Fruit fly (Drosophila melanogaster) whole organism, embryonic: Measurements from ENCODE around the gene msps.

Experiments
- CG10274 ChIP-seq: fragments of 200-800 bp; sonication (Bioruptor generic); optimal IDR thresholded peaks from 3 replicates; lab custom pipeline; 2017; ENCODE audit warnings: missing biosample characterization, mild to moderate bottlenecking, missing genetic modification characterization
- CG12219 ChIP-seq: fragments of 200-800 bp; sonication (Bioruptor generic); optimal IDR thresholded peaks from 3 replicates; lab custom pipeline; 2018; ENCODE audit warnings: missing biosample characterization, mild to moderate bottlenecking, missing genetic modification characterization
- CG12299 ChIP-seq: fragments of 200-800 bp; sonication (Bioruptor generic); optimal IDR thresholded peaks from 2 replicates; lab custom pipeline; 2018; ENCODE audit warnings: missing biosample characterization, mild to moderate bottlenecking, missing genetic modification characterization
- CG12769 ChIP-seq: fragments of 200-800 bp; sonication (Bioruptor generic); optimal IDR thresholded peaks from 2 replicates; lab custom pipeline; 2019; ENCODE audit warnings: missing biosample characterization, mild to moderate bottlenecking, missing genetic modification characterization, moderate library complexity
- CG13624 ChIP-seq: fragments of 200-800 bp; sonication (Bioruptor generic); optimal IDR thresholded peaks from 2 replicates; lab custom pipeline; 2016; ENCODE audit warnings: missing biosample characterization, missing genetic modification characterization
- CG14014 ChIP-seq: fragments of 200-800 bp; sonication (Bioruptor generic); IDR thresholded peaks from 2 replicates; pipeline ENCODE4 v1.3.6; 2022; ENCODE audit warnings: missing biosample characterization, missing genetic modification characterization
- CG15696 ChIP-seq: fragments of 200-800 bp; sonication (Bioruptor generic); optimal IDR thresholded peaks from 2 replicates; lab custom pipeline; 2019; ENCODE audit warnings: missing biosample characterization, mild to moderate bottlenecking, missing genetic modification characterization, moderate library complexity
- CG17385 ChIP-seq: fragments of 200-800 bp; sonication (Bioruptor generic); optimal IDR thresholded peaks from 3 replicates; lab custom pipeline; 2018; ENCODE audit warnings: missing biosample characterization, mild to moderate bottlenecking, missing genetic modification characterization
- CG17568 ChIP-seq: fragments of 200-800 bp; sonication (Bioruptor generic); optimal IDR thresholded peaks from 2 replicates; lab custom pipeline; 2018; ENCODE audit warnings: missing biosample characterization, mild to moderate bottlenecking, missing genetic modification characterization, moderate library complexity
- CG1832 ChIP-seq: fragments of 200-800 bp; sonication (Bioruptor generic); optimal IDR thresholded peaks from 2 replicates; lab custom pipeline; 2017; ENCODE audit warnings: missing biosample characterization, mild to moderate bottlenecking, missing genetic modification characterization, inconsistent platforms
- CG2129 ChIP-seq: fragments of 200-800 bp; sonication (Bioruptor generic); IDR thresholded peaks from 2 replicates; pipeline ENCODE4 v1.3.6; 2022; ENCODE audit warnings: missing biosample characterization, missing genetic modification characterization; ENCODE audit not compliant: partially characterized antibody
- CG2875 ChIP-seq: fragments of 200-800 bp; sonication (Bioruptor generic); optimal IDR thresholded peaks from 2 replicates; lab custom pipeline; 2017; ENCODE audit warnings: missing biosample characterization, mild to moderate bottlenecking, missing genetic modification characterization, missing genetic modification reagents
- CG30403 ChIP-seq: fragments of 200-800 bp; sonication (Bioruptor generic); optimal IDR thresholded peaks from 3 replicates; lab custom pipeline; 2016; ENCODE audit warnings: missing biosample characterization, missing genetic modification characterization
- CG3726 ChIP-seq: fragments of 200-800 bp; sonication (Bioruptor generic); IDR thresholded peaks from 3 replicates; pipeline ENCODE4, ENCODE4 v1.3.6; 2022; ENCODE audit warnings: missing biosample characterization, missing genetic modification characterization
- CG42726 ChIP-seq: fragments of 200-800 bp; sonication (Bioruptor generic); IDR thresholded peaks from 2 replicates; pipeline ENCODE4 v1.3.6; 2022; ENCODE audit warnings: missing biosample characterization, missing genetic modification characterization; ENCODE audit not compliant: partially characterized antibody
- CG4617 ChIP-seq: fragments of 200-800 bp; sonication (Bioruptor generic); optimal IDR thresholded peaks from 3 replicates; lab custom pipeline; 2016; ENCODE audit warnings: missing biosample characterization, missing genetic modification characterization, borderline replicate concordance
- CG4820 ChIP-seq: fragments of 200-800 bp; sonication (Bioruptor generic); optimal IDR thresholded peaks from 3 replicates; lab custom pipeline; 2016; ENCODE audit warnings: missing biosample characterization, missing genetic modification characterization
- CG6765 ChIP-seq: fragments of 200-800 bp; sonication (Bioruptor generic); optimal IDR thresholded peaks from 3 replicates; lab custom pipeline; 2017; ENCODE audit warnings: missing biosample characterization, mild to moderate bottlenecking, missing genetic modification characterization
- CG8924 ChIP-seq: fragments of 200-800 bp; optimal IDR thresholded peaks from 3 replicates; lab custom pipeline; 2019; ENCODE audit warnings: missing biosample characterization, mild to moderate bottlenecking, missing genetic modification characterization, moderate library complexity
- CG9817 ChIP-seq: fragments of 200-800 bp; sonication (Bioruptor generic); optimal IDR thresholded peaks from 2 replicates; lab custom pipeline; 2018; ENCODE audit warnings: missing biosample characterization, mild to moderate bottlenecking, missing genetic modification characterization, moderate library complexity
- Dad ChIP-seq: fragments of 200-800 bp; sonication (Bioruptor generic); optimal IDR thresholded peaks from 3 replicates; lab custom pipeline; 2016; ENCODE audit warnings: missing biosample characterization, missing genetic modification characterization
- Elba2 ChIP-seq: fragments of 200-800 bp; sonication (Bioruptor generic); optimal IDR thresholded peaks from 3 replicates; lab custom pipeline; 2016; ENCODE audit warnings: missing biosample characterization, missing genetic modification characterization
- Hmr ChIP-seq: fragments of 200-800 bp; sonication (Bioruptor generic); optimal IDR thresholded peaks from 3 replicates; lab custom pipeline; 2017; ENCODE audit warnings: mild to moderate bottlenecking, missing biosample characterization, missing genetic modification reagents, missing genetic modification characterization
- Hr78 ChIP-seq, 2 experiments: fragments of 200-800 bp in 1 of 2; fragments of >200 bp in 1 of 2; sonication (Bioruptor generic) in 1 of 2; optimal IDR thresholded peaks; 2 replicates each; lab custom pipeline; 2017 to 2019; ENCODE audit warnings: missing biosample characterization in 2 of 2, missing genetic modification characterization in 2 of 2, mild to moderate bottlenecking in 1 of 2, moderate library complexity in 1 of 2
- Kr ChIP-seq: fragments of 200-800 bp; sonication (Bioruptor generic); optimal IDR thresholded peaks from 2 replicates; lab custom pipeline; 2017; ENCODE audit warnings: missing biosample characterization, mild to moderate bottlenecking, missing genetic modification characterization
- MBD-R2 ChIP-seq: fragments of 200-800 bp; sonication (Bioruptor generic); IDR thresholded peaks from 2 replicates; pipeline ENCODE4 v1.3.6; 2022; ENCODE audit warnings: missing biosample characterization, missing genetic modification characterization
- Nf-YC ChIP-seq: fragments of 200-800 bp; optimal IDR thresholded peaks from 3 replicates; lab custom pipeline; 2019; ENCODE audit warnings: missing biosample characterization, mild to moderate bottlenecking, missing genetic modification characterization, moderate library complexity
- Sry-β ChIP-seq: fragments of 200-800 bp; sonication (Bioruptor generic); optimal IDR thresholded peaks from 2 replicates; lab custom pipeline; 2018; ENCODE audit warnings: missing biosample characterization, mild to moderate bottlenecking, missing genetic modification characterization, moderate library complexity
- Xbp1 ChIP-seq: fragments of 200-800 bp; sonication (Bioruptor generic); optimal IDR thresholded peaks from 3 replicates; lab custom pipeline; 2016; ENCODE audit warnings: missing biosample characterization, mild to moderate bottlenecking, missing genetic modification characterization
- chif ChIP-seq, 2 experiments: fragments of 200-800 bp; sonication (Bioruptor generic); optimal IDR thresholded peaks; 3 replicates each; lab custom pipeline; 2016; ENCODE audit warnings: missing biosample characterization in 2 of 2, missing genetic modification characterization in 2 of 2
- chn ChIP-seq: fragments of 200-800 bp; sonication (Bioruptor generic); optimal IDR thresholded peaks from 2 replicates; lab custom pipeline; 2016; ENCODE audit warnings: missing biosample characterization, missing genetic modification characterization
- dysf ChIP-seq: fragments of 200-800 bp; sonication (Bioruptor generic); IDR thresholded peaks from 3 replicates; pipeline ENCODE4 v1.3.6; 2022; ENCODE audit warnings: missing biosample characterization, missing genetic modification characterization
- fd96Cb ChIP-seq: fragments of 200-800 bp; sonication (Bioruptor generic); optimal IDR thresholded peaks from 2 replicates; lab custom pipeline; 2018; ENCODE audit warnings: missing biosample characterization, mild to moderate bottlenecking, missing genetic modification characterization, moderate library complexity
- gcm ChIP-seq: fragments of 200-800 bp; sonication (Bioruptor generic); optimal IDR thresholded peaks from 2 replicates; lab custom pipeline; 2019; ENCODE audit warnings: missing biosample characterization, mild to moderate bottlenecking, missing genetic modification characterization, moderate library complexity
- gcm2 ChIP-seq: fragments of 200-800 bp; sonication (Bioruptor generic); optimal IDR thresholded peaks from 2 replicates; lab custom pipeline; 2016; ENCODE audit warnings: missing biosample characterization, missing genetic modification characterization
- grn ChIP-seq: fragments of 200-800 bp; sonication (Bioruptor generic); optimal IDR thresholded peaks from 3 replicates; lab custom pipeline; 2017; ENCODE audit warnings: missing biosample characterization, missing genetic modification characterization
- ham ChIP-seq: fragments of 200-800 bp; sonication (Bioruptor generic); IDR thresholded peaks from 2 replicates; pipeline ENCODE4 v1.3.6; 2022; ENCODE audit warnings: missing biosample characterization, missing genetic modification characterization
- her ChIP-seq: fragments of 200-800 bp; sonication (Bioruptor generic); optimal IDR thresholded peaks from 2 replicates; lab custom pipeline; 2016; ENCODE audit warnings: missing biosample characterization, missing genetic modification characterization
- hth ChIP-seq: fragments of >200 bp; optimal IDR thresholded peaks from 2 replicates; lab custom pipeline; 2017; ENCODE audit warnings: inconsistent platforms
- klu ChIP-seq: fragments of 200-800 bp; sonication (Bioruptor generic); IDR thresholded peaks from 2 replicates; pipeline ENCODE4 v1.3.6; 2022; ENCODE audit warnings: missing biosample characterization, missing genetic modification characterization
- pita ChIP-seq: fragments of 200-800 bp; sonication (Bioruptor generic); optimal IDR thresholded peaks from 2 replicates; lab custom pipeline; 2017; ENCODE audit warnings: missing biosample characterization, mild to moderate bottlenecking, missing genetic modification characterization
- prd ChIP-seq, 3 experiments: fragments of >200 bp in 2 of 3; fragments of 200-800 bp in 1 of 3; sonication (Bioruptor generic) in 1 of 3; optimal IDR thresholded peaks in 2 of 3; IDR thresholded peaks in 1 of 3; 2 replicates in 2 of 3; 3 replicates in 1 of 3; pipeline versions ENCODE4 v1.3.6 to Lab custom; 2017 to 2022; ENCODE audit warnings: missing biosample characterization in 1 of 3, missing genetic modification characterization in 1 of 3
- sens ChIP-seq: fragments of 200-800 bp; sonication (Bioruptor generic); peaks from one replicate; lab custom pipeline; 2016; ENCODE audit warnings: missing biosample characterization, missing genetic modification characterization
- sens-2 ChIP-seq: fragments of 200-800 bp; sonication (Bioruptor generic); IDR thresholded peaks from 2 replicates; pipeline ENCODE4 v1.3.6; 2022; ENCODE audit warnings: missing biosample characterization, missing genetic modification characterization
- so ChIP-seq: fragments of 200-800 bp; sonication (Bioruptor generic); IDR thresholded peaks from 3 replicates; pipeline ENCODE4 v1.3.6; 2022; ENCODE audit warnings: missing biosample characterization, missing genetic modification characterization
- stc ChIP-seq: fragments of 200-800 bp; sonication (Bioruptor generic); IDR thresholded peaks from 2 replicates; pipeline ENCODE4 v1.3.6; 2022; ENCODE audit warnings: missing biosample characterization, missing genetic modification characterization
- tgo ChIP-seq: fragments of 200-800 bp; sonication (Bioruptor generic); IDR thresholded peaks from 3 replicates; pipeline ENCODE4 v1.3.6; 2022; ENCODE audit warnings: missing biosample characterization, missing genetic modification characterization
- usp ChIP-seq: fragments of >200 bp; optimal IDR thresholded peaks from 2 replicates; lab custom pipeline; 2017; ENCODE audit warnings: missing biosample characterization, missing genetic modification characterization

msps gene

DNA sequence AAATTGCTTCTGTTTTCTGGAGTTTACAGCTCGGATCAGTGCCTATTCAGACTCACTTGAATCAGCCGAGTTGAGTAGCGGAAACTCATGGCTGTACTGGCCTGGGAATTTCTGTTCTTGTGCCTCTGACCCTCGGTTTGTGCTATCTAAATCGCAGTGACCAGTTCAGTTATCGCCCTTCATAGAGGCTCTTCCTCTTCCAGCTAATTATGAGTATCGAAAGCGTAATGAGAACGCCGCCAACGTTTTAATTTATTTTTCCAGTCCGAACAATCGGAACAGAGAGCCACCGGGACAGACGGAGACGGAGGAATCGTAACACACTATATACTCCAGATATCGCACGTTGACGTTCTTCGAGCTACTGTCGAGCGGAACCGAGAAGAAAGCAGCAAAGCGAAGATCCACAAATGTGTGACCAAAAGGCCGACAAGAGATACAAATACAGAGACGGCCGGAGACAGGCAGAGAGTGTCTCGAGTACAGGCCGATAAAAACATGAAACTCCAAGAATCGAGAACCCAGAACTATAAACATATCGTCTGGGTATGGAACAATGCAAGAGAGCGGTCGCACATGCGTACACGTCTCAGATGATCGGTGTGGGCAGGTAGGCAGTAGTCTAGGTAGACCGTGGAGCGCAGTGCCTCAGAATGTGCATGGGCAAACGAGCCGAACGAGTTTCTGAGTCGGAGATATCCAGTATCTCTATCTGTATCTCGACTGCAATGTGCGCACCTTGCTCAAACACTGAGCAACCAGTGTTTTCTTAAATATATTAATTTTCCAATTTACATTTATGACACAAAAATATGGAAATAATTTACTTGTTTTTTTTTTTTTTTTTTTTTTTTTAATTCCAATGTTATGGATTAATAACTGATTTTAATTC is 21.3 kb downstream of the msps start (continued):
- TF ChIP-seq stc (peak; percentile 88), prd (optimal IDR thresholded peaks at IDR 0.05; lab: Kevin White, UChicago) (no peak), prd (GFP tag; IDR thresholded peaks at IDR 0.05; lab: Robert Waterston, UW) (peak; percentile 78), usp (GFP tag; lab: Kevin White, UChicago) (no peak), CG4617 (GFP tag; lab: Kevin White, UChicago) (peak; percentile 35), so (peak; percentile 72; the same call in 2 of the 3 replicates), CG8924 (tag; lab: Kevin White, UChicago) (peak; percentile 86), CG30403 (GFP tag; lab: Kevin White, UChicago) (peak; percentile 83), klu (GFP tag; lab: Robert Waterston, UW) (no peak), CG2129 (GFP tag; lab: Robert Waterston, UW) (0 out of 2 replicates have a peak, but pooled peaks have one; percentile 35), Nf-YC (tag; lab: Kevin White, UChicago) (no peak), CG12219 (peak; percentile 30), tgo (GFP tag; lab: Robert Waterston, UW) (peak; percentile 82), dysf (GFP tag; lab: Robert Waterston, UW) (peak; percentile 64), chif (GFP tag; optimal IDR thresholded peaks at IDR 0.05; lab: Kevin White, UChicago) (peak in 1 of 2 experiments; percentile 70), gcm (peak; percentile 66), MBD-R2 (GFP tag; lab: Robert Waterston, UW) (no peak), ham (GFP tag; lab: Robert Waterston, UW) (no peak), CG9817 (no peak), Sry-β (no peak), CG4820 (GFP tag; lab: Kevin White, UChicago) (peak; percentile 74), chn (peak; percentile 6), fd96Cb (tag; lab: Kevin White, UChicago) (peak; percentile 53), sens (GFP tag; lab: Kevin White, UChicago) (peak; percentile 96), CG10274 (no peak), Xbp1 (GFP tag; lab: Kevin White, UChicago) (peak; percentile 69), CG17568 (GFP tag; lab: Kevin White, UChicago) (peak; percentile 12), gcm2 (peak; percentile 14), CG2875 (peak; percentile 52), hth (lab: Kevin White, UChicago) (no peak), her (GFP tag; lab: Kevin White, UChicago) (peak; percentile 12), CG42726 (GFP tag; lab: Robert Waterston, UW) (no peak), grn (peak; percentile 86), CG13624 (GFP tag; lab: Kevin White, UChicago) (peak; percentile 1), Kr (GFP tag; lab: Kevin White, UChicago) (no peak), CG12299 (tag; lab: Kevin White, UChicago) (no peak), Elba2 (GFP tag; lab: Kevin White, UChicago) (no peak), sens-2 (GFP tag; lab: Robert Waterston, UW) (no peak), CG6765 (GFP tag; lab: Kevin White, UChicago) (no peak), CG15696 (tag; lab: Kevin White, UChicago) (peak; percentile 43), Hr78 (GFP tag; optimal IDR thresholded peaks at IDR 0.05; lab: Kevin White, UChicago) (peak in 1 of 2 experiments; percentile 72), Dad (no peak), CG1832 (no peak), pita (GFP tag; lab: Kevin White, UChicago) (no peak), CG14014 (GFP tag; lab: Robert Waterston, UW) (peak; percentile 21; the same call in 1 of the 2 replicates), CG12769 (tag; lab: Kevin White, UChicago) (no peak), CG3726 (0 out of 3 replicates have a peak, but pooled peaks have one; percentile 7), CG17385 (GFP tag; lab: Kevin White, UChicago) (peak; percentile 73), Hmr (GFP tag; lab: Kevin White, UChicago) (peak; percentile 28)
